Worm (Caenorhabditis elegans) whole organism, young adult: ENCODE data around the gene sru-27.

ENCODE experiments used
- B0019.2 ChIP-seq: fragments of 200-800 bp; sonication (Bioruptor generic); conservative IDR thresholded peaks from 2 replicates; pipeline ENCODE4 v1.3.6; 2022; ENCODE audit warnings: missing genetic modification reagents, missing genetic modification characterization, missing compliant biosample characterization
- B0035.1 ChIP-seq: sonication (generic microtip); optimal IDR thresholded peaks from 2 replicates; lab custom pipeline; 2016; ENCODE audit warnings: missing genetic modification characterization, mild to moderate bottlenecking, missing compliant biosample characterization, missing genotype, missing genetic modification reagents
- B0336.3 ChIP-seq: fragments of 200-800 bp; sonication (Bioruptor generic); IDR thresholded peaks from 2 replicates; pipeline ENCODE4 v1.3.6; 2022; ENCODE audit warnings: missing genetic modification characterization, missing compliant biosample characterization
- F39B2.1 ChIP-seq: fragments of 200-800 bp; sonication (Bioruptor generic); IDR thresholded peaks from 2 replicates; pipeline ENCODE4 v1.3.6; 2022; ENCODE audit warnings: missing genetic modification reagents, missing genetic modification characterization, missing compliant biosample characterization
- F49E8.2 ChIP-seq: sonication (generic microtip); optimal IDR thresholded peaks from 3 replicates; lab custom pipeline; 2017; ENCODE audit warnings: missing genetic modification characterization, mild to moderate bottlenecking, missing compliant biosample characterization, antibody characterized with exemption, moderate library complexity; ENCODE audit not compliant: insufficient read depth
- F55B11.4 ChIP-seq: sonication (generic microtip); optimal IDR thresholded peaks from 2 replicates; lab custom pipeline; 2016; ENCODE audit warnings: missing compliant biosample characterization, missing genetic modification characterization, borderline replicate concordance; ENCODE audit not compliant: insufficient read depth
- F57A8.1 ChIP-seq: fragments of 200-800 bp; sonication (Bioruptor generic); optimal IDR thresholded peaks from 2 replicates; lab custom pipeline; 2018; ENCODE audit warnings: mild to moderate bottlenecking, missing genetic modification characterization, moderate library complexity, missing compliant biosample characterization
- K11D2.4 ChIP-seq: fragments of 200-800 bp; sonication (Bioruptor generic); IDR thresholded peaks from 2 replicates; pipeline ENCODE4 v1.3.6; 2022; ENCODE audit warnings: missing genetic modification reagents, missing genetic modification characterization, missing compliant biosample characterization
- Y53G8AR.9 ChIP-seq: fragments of 200-800 bp; sonication (Bioruptor generic); conservative IDR thresholded peaks from 2 replicates; pipeline ENCODE4 v1.3.6; 2022; ENCODE audit warnings: missing genetic modification reagents, missing genetic modification characterization, missing compliant biosample characterization
- Y56A3A.18 ChIP-seq: fragments of 200-800 bp; sonication (Bioruptor generic); IDR thresholded peaks from 2 replicates; pipeline ENCODE4 v1.3.6; 2022; ENCODE audit warnings: missing genetic modification reagents, missing genetic modification characterization, missing compliant biosample characterization
- Y67H2A.10 ChIP-seq: fragments of 200-800 bp; sonication (Bioruptor generic); conservative IDR thresholded peaks from 2 replicates; pipeline ENCODE4 v1.3.6; 2022; ENCODE audit warnings: missing genetic modification reagents, missing genetic modification characterization, missing compliant biosample characterization
- Y79H2A.3 ChIP-seq: fragments of 200-800 bp; sonication (Bioruptor generic); conservative IDR thresholded peaks from 2 replicates; pipeline ENCODE4 v1.3.6; 2022; ENCODE audit warnings: missing genetic modification reagents, missing genetic modification characterization, missing compliant biosample characterization
- ZK185.1 ChIP-seq: sonication (generic microtip); optimal IDR thresholded peaks from 2 replicates; lab custom pipeline; 2016; ENCODE audit warnings: mild to moderate bottlenecking, missing genetic modification characterization, missing compliant biosample characterization; ENCODE audit not compliant: poor library complexity, severe bottlenecking
- akir-1 ChIP-seq: fragments of 200-800 bp; sonication (Bioruptor generic); optimal IDR thresholded peaks from 2 replicates; lab custom pipeline; 2018; ENCODE audit warnings: mild to moderate bottlenecking, missing genetic modification characterization, moderate library complexity, missing compliant biosample characterization
- ama-1 ChIP-seq, 3 experiments: fragments of 150-350 bp in 1 of 3; sonication (generic microtip) in 2 of 3; optimal IDR thresholded peaks; 2 replicates each; lab custom pipeline; 2014 to 2018; ENCODE audit warnings: missing biosample characterization in 2 of 3, missing genetic modification characterization in 2 of 3, missing genetic modification reagents in 2 of 3
- athp-1 ChIP-seq: sonication (generic microtip); optimal IDR thresholded peaks from 2 replicates; lab custom pipeline; 2017; ENCODE audit warnings: mild to moderate bottlenecking, missing genetic modification characterization, missing compliant biosample characterization
- attf-6 ChIP-seq: fragments of 200-800 bp; sonication (Bioruptor generic); IDR thresholded peaks from 2 replicates; pipeline ENCODE4 v1.3.6; 2022; ENCODE audit warnings: missing genetic modification reagents, missing genetic modification characterization, missing compliant biosample characterization
- ceh-100 ChIP-seq: fragments of 200-800 bp; sonication (Bioruptor generic); IDR thresholded peaks from 2 replicates; pipeline ENCODE4 v1.3.6; 2022; ENCODE audit warnings: missing genetic modification reagents, missing genetic modification characterization, missing compliant biosample characterization
- ceh-91 ChIP-seq: fragments of 200-800 bp; sonication (Bioruptor generic); IDR thresholded peaks from 2 replicates; pipeline ENCODE4 v1.3.6; 2022; ENCODE audit warnings: missing genetic modification reagents, missing genetic modification characterization, missing compliant biosample characterization
- dox-1 ChIP-seq: fragments of 200-800 bp; sonication (Bioruptor generic); IDR thresholded peaks from 2 replicates; pipeline ENCODE4 v1.3.6; 2022; ENCODE audit warnings: missing genetic modification reagents, missing genetic modification characterization, missing compliant biosample characterization
- dpff-1 ChIP-seq: sonication (generic microtip); optimal IDR thresholded peaks from 2 replicates; lab custom pipeline; 2017; ENCODE audit warnings: mild to moderate bottlenecking, missing genetic modification characterization, missing compliant biosample characterization
- dpl-1 ChIP-seq: fragments of 150-350 bp; optimal IDR thresholded peaks from 2 replicates; lab custom pipeline; 2014; ENCODE audit warnings: missing biosample characterization, missing genetic modification reagents, missing genetic modification characterization
- egrh-3 ChIP-seq: fragments of 200-800 bp; sonication (Bioruptor generic); IDR thresholded peaks from 2 replicates; pipeline ENCODE4 v1.3.6; 2022; ENCODE audit warnings: missing genetic modification reagents, missing genetic modification characterization, missing compliant biosample characterization
- ekl-4 ChIP-seq: fragments of 200-800 bp; sonication (Bioruptor generic); IDR thresholded peaks from 2 replicates; pipeline ENCODE4 v1.3.6; 2022; ENCODE audit warnings: missing genetic modification reagents, missing genetic modification characterization, missing compliant biosample characterization
- him-1 ChIP-seq: sonication (generic microtip); optimal IDR thresholded peaks from 2 replicates; lab custom pipeline; 2016; ENCODE audit warnings: missing genotype, missing genetic modification reagents, missing genetic modification characterization, missing compliant biosample characterization
- hlh-12 ChIP-seq: sonication (generic microtip); optimal IDR thresholded peaks from 2 replicates; lab custom pipeline; 2016; ENCODE audit warnings: missing genetic modification characterization, missing compliant biosample characterization
- hmg-20 ChIP-seq: fragments of 200-800 bp; sonication (Bioruptor generic); IDR thresholded peaks from 2 replicates; pipeline ENCODE4 v1.3.6; 2022; ENCODE audit warnings: missing genetic modification reagents, missing genetic modification characterization, missing compliant biosample characterization
- hrde-1 ChIP-seq: sonication (generic microtip); optimal IDR thresholded peaks from 2 replicates; lab custom pipeline; 2016; ENCODE audit warnings: missing genetic modification characterization, mild to moderate bottlenecking, missing compliant biosample characterization, moderate library complexity, missing genotype, missing genetic modification reagents, borderline replicate concordance
- hsf-1 ChIP-seq: fragments of 200-800 bp; sonication (Bioruptor generic); IDR thresholded peaks from 2 replicates; pipeline ENCODE4 v1.3.6; 2022; ENCODE audit warnings: missing genetic modification reagents, missing genetic modification characterization, missing compliant biosample characterization
- lin-35 ChIP-seq, 3 experiments: fragments of 150-350 bp in 2 of 3; sonication (generic microtip) in 1 of 3; optimal IDR thresholded peaks; 2 replicates each; lab custom pipeline; 2014 to 2018; ENCODE audit warnings: missing biosample characterization in 3 of 3, missing genetic modification characterization in 3 of 3, missing genetic modification reagents in 3 of 3
- lsl-1 ChIP-seq: fragments of 200-800 bp; sonication (Bioruptor generic); optimal IDR thresholded peaks from 2 replicates; lab custom pipeline; 2018; ENCODE audit warnings: mild to moderate bottlenecking, missing genetic modification characterization, moderate library complexity, missing compliant biosample characterization
- lsy-27 ChIP-seq: sonication (generic microtip); optimal IDR thresholded peaks from 2 replicates; lab custom pipeline; 2017; ENCODE audit warnings: missing genetic modification characterization, mild to moderate bottlenecking, missing compliant biosample characterization, antibody characterized with exemption, missing genotype, borderline replicate concordance; ENCODE audit not compliant: insufficient read depth
- madf-10 ChIP-seq: sonication (generic microtip); optimal IDR thresholded peaks from 2 replicates; lab custom pipeline; 2016; ENCODE audit warnings: mild to moderate bottlenecking, missing genetic modification characterization, missing compliant biosample characterization
- madf-6 ChIP-seq: fragments of 200-800 bp; sonication (Bioruptor generic); IDR thresholded peaks from 2 replicates; pipeline ENCODE4 v1.3.6; 2022; ENCODE audit warnings: missing genetic modification reagents, missing genetic modification characterization, missing compliant biosample characterization
- mcd-1 ChIP-seq: fragments of 200-800 bp; sonication (Bioruptor generic); IDR thresholded peaks from 2 replicates; pipeline ENCODE4 v1.3.6; 2022; ENCODE audit warnings: missing genetic modification reagents, missing genetic modification characterization, missing compliant biosample characterization
- mes-4 ChIP-seq: sonication (generic microtip); optimal IDR thresholded peaks from 2 replicates; lab custom pipeline; 2016; ENCODE audit warnings: missing genotype, missing genetic modification characterization, missing compliant biosample characterization
- nfya-2 ChIP-seq: fragments of 200-800 bp; sonication (Bioruptor generic); IDR thresholded peaks from 2 replicates; pipeline ENCODE4 v1.3.6; 2022; ENCODE audit warnings: missing genetic modification reagents, missing genetic modification characterization, missing compliant biosample characterization
- pbrm-1 ChIP-seq: fragments of 200-800 bp; sonication (Bioruptor generic); IDR thresholded peaks from 2 replicates; pipeline ENCODE4 v1.3.6; 2022; ENCODE audit warnings: missing genetic modification reagents, missing genetic modification characterization, missing compliant biosample characterization
- rcor-1 ChIP-seq: fragments of 200-800 bp; sonication (Bioruptor generic); IDR thresholded peaks from 2 replicates; pipeline ENCODE4 v1.3.6; 2022; ENCODE audit warnings: missing genetic modification reagents, missing genetic modification characterization, missing compliant biosample characterization
- snpc-3.4 ChIP-seq: sonication (generic microtip); optimal IDR thresholded peaks from 2 replicates; lab custom pipeline; 2017; ENCODE audit warnings: missing genetic modification characterization, mild to moderate bottlenecking, missing compliant biosample characterization, antibody characterized with exemption, moderate library complexity, missing genotype, missing genetic modification reagents
- tbp1 ChIP-seq: fragments of 200-800 bp; sonication (Bioruptor generic); optimal IDR thresholded peaks from 2 replicates; lab custom pipeline; 2018; ENCODE audit warnings: mild to moderate bottlenecking, missing genetic modification characterization, missing compliant biosample characterization
- tbx-9 ChIP-seq: sonication (generic microtip); optimal IDR thresholded peaks from 2 replicates; lab custom pipeline; 2016; ENCODE audit warnings: borderline replicate concordance, missing genetic modification characterization, inconsistent platforms, missing compliant biosample characterization
- ztf-18 ChIP-seq: sonication (generic microtip); optimal IDR thresholded peaks from 2 replicates; lab custom pipeline; 2016; ENCODE audit warnings: missing genotype, mild to moderate bottlenecking, missing genetic modification characterization, missing compliant biosample characterization
- ztf-25 ChIP-seq: fragments of 200-800 bp; sonication (Bioruptor generic); IDR thresholded peaks from 2 replicates; pipeline ENCODE4 v1.3.6; 2022; ENCODE audit warnings: missing genetic modification reagents, missing genetic modification characterization, missing compliant biosample characterization
- ztf-28 ChIP-seq: fragments of 200-800 bp; sonication (Bioruptor generic); IDR thresholded peaks from 2 replicates; pipeline ENCODE4 v1.3.6; 2022; ENCODE audit warnings: missing genetic modification reagents, missing genetic modification characterization, missing compliant biosample characterization

sru-27 gene

DNA sequence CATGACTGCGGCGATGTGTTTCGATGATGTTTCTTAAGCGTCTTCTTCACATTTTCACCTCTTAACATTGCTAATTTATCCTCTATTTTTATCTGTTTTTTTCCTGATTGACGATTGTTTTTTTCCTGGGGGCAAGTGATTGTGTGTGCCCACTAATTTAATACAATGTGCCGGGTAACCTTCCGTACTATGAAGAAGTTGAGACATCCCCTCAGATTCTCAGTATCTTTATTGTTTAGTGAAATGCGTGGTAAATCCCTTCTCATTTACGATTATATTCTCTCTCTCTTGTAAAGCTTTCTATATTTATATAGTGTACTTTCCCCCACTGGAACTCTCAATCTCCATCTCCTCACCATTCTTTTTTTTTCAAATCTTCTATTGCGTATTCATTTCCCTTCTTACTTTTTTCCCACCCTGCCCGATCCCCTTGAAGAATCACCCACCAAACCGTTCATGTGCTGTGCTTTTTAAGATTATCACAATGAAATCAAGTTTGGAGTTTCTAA is 22.9 kb upstream of the sru-27 start:
- no peak for TF ChIP-seq ZK185.1 (tag; lab: Kevin White, UChicago)
- TF ChIP-seq ztf-18 (tag; lab: Kevin White, UChicago), result peak; percentile 6
- TF ChIP-seq B0019.2 (GFP tag; lab: Robert Waterston, UW), result no peak
- no peak for TF ChIP-seq B0035.1 (tag; lab: Kevin White, UChicago)
- TF ChIP-seq hlh-12 (tag; lab: Kevin White, UChicago), result no peak
- no peak for TF ChIP-seq tbx-9 (tag; lab: Kevin White, UChicago)
- TF ChIP-seq dpl-1, result no peak
- TF ChIP-seq lin-35 (GFP tag; optimal IDR thresholded peaks at IDR 0.05; lab: Kevin White, UChicago), result peak in 1 of 3 experiments; percentile 26
- TF ChIP-seq Y53G8AR.9 (GFP tag; lab: Robert Waterston, UW), result no peak
- no peak for TF ChIP-seq F55B11.4 (tag; lab: Kevin White, UChicago)
- TF ChIP-seq ama-1 (optimal IDR thresholded peaks at IDR 0.05; lab: Kevin White, UChicago), result no peak
- TF ChIP-seq ama-1 (GFP tag; optimal IDR thresholded peaks at IDR 0.05; lab: Kevin White, UChicago), result peak in 1 of 2 experiments; percentile 50
- TF ChIP-seq pbrm-1 (GFP tag; lab: Robert Waterston, UW), result 0 out of 2 replicates have a peak, but pooled peaks have one; percentile 11
- TF ChIP-seq hrde-1 (tag; lab: Kevin White, UChicago), result no peak
- 0 out of 2 replicates have a peak, but pooled peaks have one; percentile 2 for TF ChIP-seq F39B2.1 (GFP tag; lab: Robert Waterston, UW)
- TF ChIP-seq athp-1 (tag; lab: Kevin White, UChicago), result peak; percentile 71
- TF ChIP-seq F57A8.1 (GFP tag; lab: Kevin White, UChicago), result no peak
- peak; percentile 69 for TF ChIP-seq F49E8.2 (tag; lab: Kevin White, UChicago)
- TF ChIP-seq egrh-3 (GFP tag; lab: Robert Waterston, UW), result no peak
- TF ChIP-seq dpff-1 (tag; lab: Kevin White, UChicago), result no peak
- no peak for TF ChIP-seq ztf-28
- peak; percentile 13; the same call in 1 of the 2 replicates for TF ChIP-seq ekl-4 (GFP tag; lab: Robert Waterston, UW)
- no peak for TF ChIP-seq ceh-100 (GFP tag; lab: Robert Waterston, UW)
- TF ChIP-seq dox-1 (GFP tag; lab: Robert Waterston, UW), result no peak
- TF ChIP-seq rcor-1 (GFP tag; lab: Robert Waterston, UW), result no peak
- 0 out of 2 replicates have a peak, but pooled peaks have one; percentile 8 for TF ChIP-seq Y79H2A.3
- 0 out of 2 replicates have a peak, but pooled peaks have one; percentile 10 for TF ChIP-seq attf-6
- peak; percentile 64; the same call in 1 of the 2 replicates for TF ChIP-seq hsf-1 (GFP tag; lab: Robert Waterston, UW)
- peak; percentile 33; the same call in 1 of the 2 replicates for TF ChIP-seq madf-6 (GFP tag; lab: Robert Waterston, UW)
- no peak for TF ChIP-seq akir-1 (GFP tag; lab: Kevin White, UChicago)
- no peak; the same call in 1 of the 2 replicates for TF ChIP-seq Y56A3A.18
- peak; percentile 23 for TF ChIP-seq tbp1 (GFP tag; lab: Kevin White, UChicago)
- TF ChIP-seq snpc-3.4 (tag; lab: Kevin White, UChicago), result peak; percentile 63
- TF ChIP-seq ztf-25 (GFP tag; lab: Robert Waterston, UW), result peak; percentile 59; the same call in 1 of the 2 replicates
- no peak for TF ChIP-seq K11D2.4

ce11 chrV:1476841-1477240 is 22.4 kb upstream of the sru-27 start:
- TF ChIP-seq Y67H2A.10 (GFP tag; lab: Robert Waterston, UW) (no peak), ceh-91 (GFP tag; lab: Robert Waterston, UW) (peak; percentile 42), dpl-1 (no peak), F57A8.1 (GFP tag; lab: Kevin White, UChicago) (no peak), athp-1 (tag; lab: Kevin White, UChicago) (no peak), hmg-20 (GFP tag; lab: Robert Waterston, UW) (no peak), lsl-1 (GFP tag; lab: Kevin White, UChicago) (peak; percentile 77), B0336.3 (GFP tag; lab: Robert Waterston, UW) (no peak), ztf-25 (GFP tag; lab: Robert Waterston, UW) (no peak), pbrm-1 (GFP tag; lab: Robert Waterston, UW) (no peak), lsy-27 (tag; lab: Kevin White, UChicago) (no peak), mes-4 (tag; lab: Kevin White, UChicago) (no peak), nfya-2 (no peak), mcd-1 (GFP tag; lab: Robert Waterston, UW) (0 out of 2 replicates have a peak, but pooled peaks have one; percentile 3), madf-6 (GFP tag; lab: Robert Waterston, UW) (peak; percentile 26), him-1 (tag; lab: Kevin White, UChicago) (peak; percentile 1), rcor-1 (GFP tag; lab: Robert Waterston, UW) (0 out of 2 replicates have a peak, but pooled peaks have one; percentile 5), madf-10 (no peak)
